Worm (Caenorhabditis elegans) whole organism, L4 larva: Measurements from ENCODE around the gene T01E8.8.

ENCODE experiments used
- ama-1 ChIP-seq: fragments of 150-350 bp; optimal IDR thresholded peaks from 2 replicates; lab custom pipeline; 2014; ENCODE audit warnings: inconsistent platforms, mixed read lengths
- dve-1 ChIP-seq: sonication (generic microtip); optimal IDR thresholded peaks from 2 replicates; lab custom pipeline; 2017; ENCODE audit warnings: antibody characterized with exemption, mild to moderate bottlenecking, missing genetic modification characterization, missing compliant biosample characterization; ENCODE audit not compliant: insufficient read depth
- fos-1 ChIP-seq: fragments of 150-350 bp; optimal IDR thresholded peaks from 2 replicates; lab custom pipeline; 2014; ENCODE audit warnings: missing biosample characterization, missing genetic modification characterization
- sdz-12 ChIP-seq: fragments of 200-800 bp; sonication (Bioruptor generic); optimal IDR thresholded peaks from 2 replicates; lab custom pipeline; 2018; ENCODE audit warnings: mild to moderate bottlenecking, missing genetic modification characterization, missing compliant biosample characterization

- TF ChIP-seq fos-1 (no peak), sdz-12 (GFP tag; lab: Kevin White, UChicago) (no peak), ama-1 (lab: Kevin White, UChicago) (no peak), dve-1 (tag; lab: Kevin White, UChicago) (no peak)
Measured at ce11 chrII:10203067-10203466, 28.0 kb upstream of the T01E8.8 start.
